Worm (Caenorhabditis elegans) whole organism, late embryonic: ENCODE results near the gene C17B7.3.

Experiments used
- ceh-14 ChIP-seq: sonication (generic microtip); optimal IDR thresholded peaks from 2 replicates; lab custom pipeline; 2016; ENCODE audit warnings: missing genotype, missing genetic modification characterization, missing compliant biosample characterization
- elt-2 ChIP-seq: sonication (generic microtip); optimal IDR thresholded peaks from 2 replicates; lab custom pipeline; 2016; ENCODE audit warnings: missing genetic modification reagents, missing genetic modification characterization, missing compliant biosample characterization
- eyg-1 ChIP-seq: sonication (generic microtip); optimal IDR thresholded peaks from 2 replicates; lab custom pipeline; 2016; ENCODE audit warnings: missing genotype, missing genetic modification characterization, missing compliant biosample characterization
- hlh-30 ChIP-seq: sonication (generic microtip); optimal IDR thresholded peaks from 2 replicates; lab custom pipeline; 2017; ENCODE audit warnings: antibody characterized with exemption, missing genetic modification characterization, missing compliant biosample characterization; ENCODE audit not compliant: insufficient read depth
- lin-11 ChIP-seq: fragments of 200-800 bp; sonication (Bioruptor generic); optimal IDR thresholded peaks from 2 replicates; lab custom pipeline; 2018; ENCODE audit warnings: mild to moderate bottlenecking, missing genetic modification characterization, missing compliant biosample characterization
- mec-3 ChIP-seq: sonication (generic microtip); optimal IDR thresholded peaks from 2 replicates; lab custom pipeline; 2016; ENCODE audit warnings: borderline replicate concordance, missing genetic modification characterization, missing compliant biosample characterization

DNA sequence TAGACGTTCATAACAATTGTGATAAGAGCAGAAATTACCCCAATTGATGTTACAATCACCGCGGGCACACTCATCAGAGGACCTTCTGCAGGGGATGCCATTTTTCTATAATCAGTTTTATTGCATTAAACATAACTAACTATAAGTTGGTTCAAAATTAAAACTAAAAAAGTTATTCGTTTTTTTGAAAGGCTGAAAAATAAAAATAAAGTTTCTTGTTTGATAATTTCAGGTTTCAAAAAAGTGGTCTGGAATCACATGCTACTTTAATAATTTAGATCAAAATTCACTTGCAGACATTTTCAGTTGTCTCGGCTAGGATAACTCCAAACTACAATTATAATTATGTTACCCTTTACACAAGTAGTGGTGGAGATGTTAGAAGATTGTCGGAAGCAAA, 40.7 kb upstream of the C17B7.3 start, which contains the start of gene srbc-1:
- no peak for TF ChIP-seq elt-2 (tag; lab: Kevin White, UChicago)
- no peak for TF ChIP-seq mec-3 (tag; lab: Kevin White, UChicago)
- no peak for TF ChIP-seq eyg-1 (tag; lab: Kevin White, UChicago)
- TF ChIP-seq hlh-30 (tag; lab: Kevin White, UChicago) = no peak
- no peak for TF ChIP-seq ceh-14 (tag; lab: Kevin White, UChicago)
- TF ChIP-seq lin-11 (tag; lab: Kevin White, UChicago) = no peak
